Worm (Caenorhabditis elegans): ENCODE measurements around the gene klc-2.

Gene klc-2

DNA sequence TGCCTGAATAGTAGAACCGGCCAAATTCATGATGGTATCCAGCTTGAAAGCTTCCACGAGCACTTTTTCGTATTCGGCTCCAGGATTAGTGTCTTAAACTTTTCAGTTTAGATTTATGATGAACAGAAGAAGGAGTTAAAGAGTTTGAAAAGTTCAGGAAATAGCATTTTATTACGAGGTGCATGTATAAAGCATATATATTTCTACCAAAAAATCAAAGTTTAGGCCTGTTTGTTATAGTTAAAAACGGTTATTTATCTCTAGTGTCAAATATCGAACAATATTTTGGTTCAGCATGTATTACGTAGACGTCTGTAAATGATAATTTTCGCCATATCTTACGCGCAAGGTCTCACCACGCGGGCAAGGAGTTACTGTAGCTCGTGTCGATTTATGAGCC is at the start of gene klc-2:
klc-2 (minus strand) TSS at position 101 of the 400 bp plus-strand sequence.
- TF ChIP-seq ama-1 (optimal IDR thresholded peaks at IDR 0.05) = no peak
- no peak for TF ChIP-seq lin-39 (tag; optimal IDR thresholded peaks at IDR 0.05)
- TF ChIP-seq ceh-28 (tag; optimal IDR thresholded peaks at IDR 0.05) = no peak
- no peak for TF ChIP-seq fkh-2 (tag; optimal IDR thresholded peaks at IDR 0.05)
- no peak for TF ChIP-seq ZK546.5 (tag; optimal IDR thresholded peaks at IDR 0.05)
- TF ChIP-seq elt-2 (tag; optimal IDR thresholded peaks at IDR 0.05) = no peak
- TF ChIP-seq tbx-2 (tag; optimal IDR thresholded peaks at IDR 0.05) = no peak
- TF ChIP-seq sea-2 (GFP tag; optimal IDR thresholded peaks at IDR 0.05) = no peak
- TF ChIP-seq skn-1 (tag; optimal IDR thresholded peaks at IDR 0.05) = no peak
- no peak for TF ChIP-seq aly-2 (tag; optimal IDR thresholded peaks at IDR 0.05)
- TF ChIP-seq ceh-9 (tag; optimal IDR thresholded peaks at IDR 0.05) = no peak
- TF ChIP-seq pha-4 (tag; optimal IDR thresholded peaks at IDR 0.05) = no peak
- TF ChIP-seq ztf-11 (tag; optimal IDR thresholded peaks at IDR 0.05) = no peak
- no peak for TF ChIP-seq zag-1 (tag; optimal IDR thresholded peaks at IDR 0.05)
- no peak for TF ChIP-seq elt-1 (tag; optimal IDR thresholded peaks at IDR 0.05)
- TF ChIP-seq fkh-10 (GFP tag; optimal IDR thresholded peaks at IDR 0.05) = no peak
- TF ChIP-seq unc-62 (GFP tag; optimal IDR thresholded peaks at IDR 0.05) = no peak

- TF ChIP-seq ceh-28 (tag; optimal IDR thresholded peaks at IDR 0.05) (no peak), nhr-23 (tag; optimal IDR thresholded peaks at IDR 0.05) (no peak), nhr-77 (tag; optimal IDR thresholded peaks at IDR 0.05) (no peak), ceh-9 (tag; optimal IDR thresholded peaks at IDR 0.05) (no peak), hmg-11 (tag; optimal IDR thresholded peaks at IDR 0.05) (no peak), skn-1 (tag; optimal IDR thresholded peaks at IDR 0.05) (no peak), fos-1 (tag; optimal IDR thresholded peaks at IDR 0.05) (no peak), pha-4 (tag; optimal IDR thresholded peaks at IDR 0.05) (no peak), R02D3.7 (tag; optimal IDR thresholded peaks at IDR 0.05) (no peak), nhr-11 (tag; optimal IDR thresholded peaks at IDR 0.05) (no peak), snpc-4 (tag; optimal IDR thresholded peaks at IDR 0.05) (no peak), nhr-28 (tag; optimal IDR thresholded peaks at IDR 0.05) (no peak)
Measured at ce11 chrV:5630792-5631191, 49.6 kb upstream of the klc-2 start, which contains the start of gene acy-4. acy-4 (minus strand) TSS chrV:5630892.

DNA sequence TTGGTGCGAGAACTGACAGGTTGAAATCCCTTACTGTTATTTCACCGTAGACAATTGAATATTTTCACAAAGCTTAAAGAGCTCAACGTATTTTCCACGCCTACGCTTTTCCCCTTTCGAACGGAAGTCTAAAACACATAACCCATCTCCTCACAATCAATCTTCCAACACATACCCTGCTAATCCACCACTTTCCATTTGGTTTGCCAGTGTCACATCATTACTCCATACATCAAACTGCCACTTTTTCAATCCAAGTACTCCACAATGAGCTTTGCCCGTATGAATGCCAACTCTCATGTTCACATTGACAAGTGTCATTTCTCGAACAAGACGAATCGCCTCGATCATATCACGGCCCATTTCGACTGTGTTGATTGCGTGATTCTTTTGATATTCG is 46.8 kb upstream of the klc-2 start:
- peak; percentile 39 for TF ChIP-seq lin-39 (tag; optimal IDR thresholded peaks at IDR 0.05)
- no peak for TF ChIP-seq egl-5 (tag; optimal IDR thresholded peaks at IDR 0.05)
- no peak for TF ChIP-seq mdl-1 (tag; optimal IDR thresholded peaks at IDR 0.05)
- no peak for TF ChIP-seq lsy-12 (tag; optimal IDR thresholded peaks at IDR 0.05)
- TF ChIP-seq nhr-28 (tag; optimal IDR thresholded peaks at IDR 0.05) = no peak
- TF ChIP-seq unc-39 (tag; optimal IDR thresholded peaks at IDR 0.05) = no peak
- no peak for TF ChIP-seq pha-4 (tag; optimal IDR thresholded peaks at IDR 0.05)
- TF ChIP-seq fkh-10 (GFP tag; optimal IDR thresholded peaks at IDR 0.05) = no peak
- TF ChIP-seq unc-62 (GFP tag; optimal IDR thresholded peaks at IDR 0.05) = peak; percentile 72
- TF ChIP-seq ztf-11 (tag; optimal IDR thresholded peaks at IDR 0.05) = no peak
- no peak for TF ChIP-seq ama-1 (optimal IDR thresholded peaks at IDR 0.05)

ce11 chrV:5621390-5621789 is 40.2 kb upstream of the klc-2 start, which contains the start of gene M03E7.1:
M03E7.1 (plus strand) TSS chrV:5621690.
- TF ChIP-seq nhr-28 (tag; optimal IDR thresholded peaks at IDR 0.05) (no peak), mml-1 (tag; optimal IDR thresholded peaks at IDR 0.05) (no peak), zag-1 (tag; optimal IDR thresholded peaks at IDR 0.05) (no peak), hmg-11 (tag; optimal IDR thresholded peaks at IDR 0.05) (no peak), eor-1 (tag; optimal IDR thresholded peaks at IDR 0.05) (no peak), elt-1 (tag; optimal IDR thresholded peaks at IDR 0.05) (no peak), pqm-1 (tag; optimal IDR thresholded peaks at IDR 0.05) (no peak), ZK546.5 (tag; optimal IDR thresholded peaks at IDR 0.05) (no peak), nhr-11 (tag; optimal IDR thresholded peaks at IDR 0.05) (no peak), aly-2 (tag; optimal IDR thresholded peaks at IDR 0.05) (no peak), ceh-16 (tag; optimal IDR thresholded peaks at IDR 0.05) (no peak), lin-15B (tag; optimal IDR thresholded peaks at IDR 0.05) (no peak)

- TF ChIP-seq egl-5 (tag; optimal IDR thresholded peaks at IDR 0.05) (peak; percentile 21), zag-1 (tag; optimal IDR thresholded peaks at IDR 0.05) (no peak)
Measured at ce11 chrV:5620040-5620439, 38.8 kb upstream of the klc-2 start, which contains the start of gene memb-2. memb-2 (minus strand) TSS chrV:5620140.

All from whole organism, L3 larva.